Worm (Caenorhabditis elegans) whole organism, L3 larva: Measurements from ENCODE around the gene luc-7L3.

Experiments used
- R02D3.7 ChIP-seq: fragments of 150-350 bp; optimal IDR thresholded peaks from 2 replicates; lab custom pipeline; 2014; ENCODE audit warnings: missing biosample characterization, missing genetic modification characterization
- ZK546.5 ChIP-seq: sonication (generic microtip); optimal IDR thresholded peaks from 2 replicates; lab custom pipeline; 2017; ENCODE audit warnings: missing biosample characterization, missing genetic modification characterization
- ama-1 ChIP-seq: fragments of 150-350 bp; optimal IDR thresholded peaks from 2 replicates; lab custom pipeline; 2018
- ceh-16 ChIP-seq: sonication (generic microtip); optimal IDR thresholded peaks from 2 replicates; lab custom pipeline; 2017; ENCODE audit warnings: missing biosample characterization, missing genetic modification characterization
- ceh-28 ChIP-seq: fragments of 150-350 bp; optimal IDR thresholded peaks from 2 replicates; lab custom pipeline; 2014; ENCODE audit warnings: missing biosample characterization, missing genetic modification reagents, missing genetic modification characterization
- ceh-82 ChIP-seq: fragments of 150-350 bp; optimal IDR thresholded peaks from 2 replicates; lab custom pipeline; 2014; ENCODE audit warnings: missing biosample characterization, missing genetic modification characterization
- ceh-9 ChIP-seq: sonication (generic microtip); optimal IDR thresholded peaks from 2 replicates; lab custom pipeline; 2018; ENCODE audit warnings: missing biosample characterization, missing genetic modification characterization
- egl-27 ChIP-seq: sonication (generic microtip); optimal IDR thresholded peaks from 4 replicates; lab custom pipeline; 2017; ENCODE audit warnings: missing biosample characterization, missing genetic modification reagents, missing genetic modification characterization
- egl-5 ChIP-seq: fragments of 150-350 bp; optimal IDR thresholded peaks from 2 replicates; lab custom pipeline; 2017; ENCODE audit warnings: missing biosample characterization, missing genetic modification reagents, missing genetic modification characterization, inconsistent platforms
- elt-2 ChIP-seq: sonication (generic microtip); optimal IDR thresholded peaks from 2 replicates; lab custom pipeline; 2016; ENCODE audit warnings: missing genetic modification reagents, mild to moderate bottlenecking, missing genetic modification characterization, missing compliant biosample characterization
- elt-3 ChIP-seq, 3 experiments: fragments of 150-350 bp in 1 of 3; sonication (generic microtip) in 2 of 3; optimal IDR thresholded peaks; 2 replicates in 2 of 3; 4 replicates in 1 of 3; lab custom pipeline; 2014 to 2017; ENCODE audit warnings: missing biosample characterization in 3 of 3, missing genetic modification characterization in 3 of 3
- eor-1 ChIP-seq, 2 experiments: fragments of 150-350 bp; optimal IDR thresholded peaks; 2 replicates each; lab custom pipeline; 2014 to 2018; ENCODE audit warnings: missing biosample characterization in 2 of 2, missing genetic modification characterization in 2 of 2
- fkh-2 ChIP-seq: fragments of 150-350 bp; optimal IDR thresholded peaks from 2 replicates; lab custom pipeline; 2014; ENCODE audit warnings: missing biosample characterization, missing genetic modification reagents, missing genetic modification characterization
- hmg-11 ChIP-seq: sonication (generic microtip); optimal IDR thresholded peaks from 2 replicates; lab custom pipeline; 2016; ENCODE audit warnings: missing genetic modification characterization, missing compliant biosample characterization
- jun-1 ChIP-seq: fragments of 150-350 bp; optimal IDR thresholded peaks from 2 replicates; lab custom pipeline; 2014; ENCODE audit warnings: missing biosample characterization, missing genetic modification reagents, missing genetic modification characterization
- lin-15B ChIP-seq: fragments of 150-350 bp; optimal IDR thresholded peaks from 2 replicates; lab custom pipeline; 2014; ENCODE audit warnings: missing biosample characterization, missing genetic modification characterization
- lin-39 ChIP-seq: fragments of 150-350 bp; optimal IDR thresholded peaks from 2 replicates; lab custom pipeline; 2018; ENCODE audit warnings: missing biosample characterization, missing genetic modification reagents, missing genetic modification characterization
- mdl-1 ChIP-seq: fragments of 150-350 bp; optimal IDR thresholded peaks from 2 replicates; lab custom pipeline; 2014; ENCODE audit warnings: missing biosample characterization, missing genetic modification characterization
- mml-1 ChIP-seq: fragments of 150-350 bp; sonication (generic microtip); optimal IDR thresholded peaks from 3 replicates; lab custom pipeline; 2014; ENCODE audit warnings: missing biosample characterization, missing genetic modification characterization
- nhr-11 ChIP-seq: fragments of 150-350 bp; optimal IDR thresholded peaks from 2 replicates; lab custom pipeline; 2014; ENCODE audit warnings: missing biosample characterization, missing genetic modification characterization
- nhr-12 ChIP-seq: fragments of 150-350 bp; optimal IDR thresholded peaks from 2 replicates; lab custom pipeline; 2014; ENCODE audit warnings: missing biosample characterization, missing genetic modification characterization
- nhr-25 ChIP-seq: sonication (generic microtip); optimal IDR thresholded peaks from 2 replicates; lab custom pipeline; 2017; ENCODE audit warnings: missing biosample characterization, missing genetic modification characterization
- nhr-28 ChIP-seq: fragments of 150-350 bp; optimal IDR thresholded peaks from 2 replicates; lab custom pipeline; 2014; ENCODE audit warnings: missing biosample characterization, missing genetic modification characterization
- nhr-67 ChIP-seq: fragments of 150-350 bp; optimal IDR thresholded peaks from 2 replicates; lab custom pipeline; 2014; ENCODE audit warnings: missing biosample characterization, missing genetic modification characterization
- nhr-77 ChIP-seq: fragments of 150-350 bp; optimal IDR thresholded peaks from 2 replicates; lab custom pipeline; 2014; ENCODE audit warnings: missing biosample characterization, missing genetic modification characterization
- pha-4 ChIP-seq: fragments of 150-350 bp; optimal IDR thresholded peaks from 2 replicates; lab custom pipeline; 2014; ENCODE audit warnings: missing biosample characterization, missing genetic modification reagents, missing genetic modification characterization
- pqm-1 ChIP-seq: fragments of 150-350 bp; optimal IDR thresholded peaks from 2 replicates; lab custom pipeline; 2017; ENCODE audit warnings: missing biosample characterization, missing genetic modification characterization, inconsistent platforms
- skn-1 ChIP-seq: fragments of 150-350 bp; optimal IDR thresholded peaks from 2 replicates; lab custom pipeline; 2014; ENCODE audit warnings: missing biosample characterization, missing genetic modification characterization
- snpc-4 ChIP-seq: fragments of 150-350 bp; optimal IDR thresholded peaks from 2 replicates; lab custom pipeline; 2014; ENCODE audit warnings: missing biosample characterization, missing genetic modification characterization
- unc-39 ChIP-seq: sonication (generic microtip); optimal IDR thresholded peaks from 4 replicates; lab custom pipeline; 2017; ENCODE audit warnings: missing biosample characterization, missing genetic modification characterization
- unc-62 ChIP-seq: fragments of 150-350 bp; sonication (generic microtip); optimal IDR thresholded peaks from 4 replicates; lab custom pipeline; 2014; ENCODE audit warnings: missing biosample characterization, missing genetic modification reagents, missing genetic modification characterization
- zag-1 ChIP-seq: fragments of 150-350 bp; optimal IDR thresholded peaks from 2 replicates; lab custom pipeline; 2014; ENCODE audit warnings: missing biosample characterization, missing genetic modification characterization
- ztf-11 ChIP-seq: fragments of 150-350 bp; optimal IDR thresholded peaks from 2 replicates; lab custom pipeline; 2014; ENCODE audit warnings: missing biosample characterization, missing genetic modification characterization
- ztf-4 ChIP-seq: fragments of 150-350 bp; optimal IDR thresholded peaks from 2 replicates; lab custom pipeline; 2014; ENCODE audit warnings: missing biosample characterization, missing genetic modification characterization

The luc-7L3 gene

ce11 chrII:128929-129328 is 31.1 kb upstream of the luc-7L3 start, which contains the start of gene srd-3:
TSS of gene srd-3 (minus strand) at chrII:129029.
- TF ChIP-seq egl-27 (tag; lab: Kevin White, UChicago) (no peak), ztf-11 (tag; lab: Kevin White, UChicago) (no peak), ztf-4 (no peak), ceh-9 (no peak), snpc-4 (tag; lab: Kevin White, UChicago) (no peak)

ce11 chrII:124904-125303 is 27.1 kb upstream of the luc-7L3 start, which contains the start of gene nmur-2:
TSS of gene nmur-2 (minus strand) at chrII:125004.
- no peak for TF ChIP-seq mml-1 (tag; lab: Kevin White, UChicago)
- TF ChIP-seq unc-62 (GFP tag; lab: Kevin White, UChicago) = no peak
- TF ChIP-seq R02D3.7 (tag; lab: Kevin White, UChicago) = no peak
- no peak for TF ChIP-seq hmg-11 (tag; lab: Kevin White, UChicago)
- no peak for TF ChIP-seq elt-3 (tag; optimal IDR thresholded peaks at IDR 0.05; lab: Kevin White, UChicago)
- TF ChIP-seq jun-1 (tag; lab: Kevin White, UChicago) = no peak
- TF ChIP-seq ceh-9 = no peak
- no peak for TF ChIP-seq ZK546.5
- no peak for TF ChIP-seq snpc-4 (tag; lab: Kevin White, UChicago)
- no peak for TF ChIP-seq nhr-67 (tag; lab: Kevin White, UChicago)
- TF ChIP-seq pqm-1 (tag; lab: Kevin White, UChicago) = no peak
- no peak for TF ChIP-seq pha-4 (tag; lab: Kevin White, UChicago)
- no peak for TF ChIP-seq egl-27 (tag; lab: Kevin White, UChicago)
- TF ChIP-seq elt-2 (tag; lab: Kevin White, UChicago) = no peak
- no peak for TF ChIP-seq egl-5
- no peak for TF ChIP-seq ceh-28
- no peak for TF ChIP-seq zag-1 (tag; lab: Kevin White, UChicago)
- no peak for TF ChIP-seq nhr-11 (tag; lab: Kevin White, UChicago)

ce11 chrII:122494-122893 is 24.7 kb upstream of the luc-7L3 start:
- TF ChIP-seq nhr-25 (tag; lab: Kevin White, UChicago) = no peak
- TF ChIP-seq elt-2 (tag; lab: Kevin White, UChicago) = peak; percentile 55
- TF ChIP-seq fkh-2 (tag; lab: Kevin White, UChicago) = no peak
- TF ChIP-seq R02D3.7 (tag; lab: Kevin White, UChicago) = no peak
- no peak for TF ChIP-seq mml-1 (tag; lab: Kevin White, UChicago)
- peak; percentile 49 for TF ChIP-seq pqm-1 (tag; lab: Kevin White, UChicago)
- no peak for TF ChIP-seq mdl-1 (tag; lab: Kevin White, UChicago)
- peak; percentile 5 for TF ChIP-seq skn-1 (tag; lab: Kevin White, UChicago)
- TF ChIP-seq pha-4 (tag; lab: Kevin White, UChicago) = peak; percentile 75
- no peak for TF ChIP-seq ZK546.5
- no peak for TF ChIP-seq nhr-67 (tag; lab: Kevin White, UChicago)
- no peak for TF ChIP-seq ama-1 (lab: Kevin White, UChicago)
- no peak for TF ChIP-seq eor-1 (tag; optimal IDR thresholded peaks at IDR 0.05; lab: Kevin White, UChicago)

- no peak for TF ChIP-seq nhr-12
- TF ChIP-seq hmg-11 (tag; lab: Kevin White, UChicago) = peak; percentile 35
- TF ChIP-seq pha-4 (tag; lab: Kevin White, UChicago) = peak; percentile 26
- no peak for TF ChIP-seq ceh-82
- no peak for TF ChIP-seq ceh-16
- no peak for TF ChIP-seq nhr-28 (tag; lab: Kevin White, UChicago)
- TF ChIP-seq nhr-25 (tag; lab: Kevin White, UChicago) = peak; percentile 86
- no peak for TF ChIP-seq unc-39 (tag; lab: Kevin White, UChicago)
- TF ChIP-seq, all 47 proteins: peak for 3
Measured at ce11 chrII:122008-122407, 24.2 kb upstream of the luc-7L3 start.

ce11 chrII:121121-121520 is 23.3 kb upstream of the luc-7L3 start, which contains the start of gene K10B4.3:
TSS of gene K10B4.3 (minus strand) at chrII:121221.
- no peak for TF ChIP-seq lin-39 (tag; lab: Kevin White, UChicago)
- no peak for TF ChIP-seq lin-15B (tag; lab: Kevin White, UChicago)
- no peak for TF ChIP-seq nhr-11 (tag; lab: Kevin White, UChicago)
- no peak for TF ChIP-seq nhr-12
- no peak for TF ChIP-seq R02D3.7 (tag; lab: Kevin White, UChicago)
- TF ChIP-seq ztf-4 = no peak
- no peak for TF ChIP-seq nhr-77 (tag; lab: Kevin White, UChicago)
- TF ChIP-seq ceh-16 = no peak
- TF ChIP-seq egl-27 (tag; lab: Kevin White, UChicago) = no peak
- TF ChIP-seq mdl-1 (tag; lab: Kevin White, UChicago) = no peak
